Fruit fly (Drosophila melanogaster) whole organism, embryonic: ENCODE results near the gene CG13465.

Experiments used
- CG15601 ChIP-seq: fragments of 200-800 bp; sonication (Bioruptor generic); optimal IDR thresholded peaks from 3 replicates; lab custom pipeline; 2019; ENCODE audit warnings: missing biosample characterization, mild to moderate bottlenecking, missing genetic modification characterization, moderate library complexity
- CG16779 ChIP-seq: fragments of 200-800 bp; sonication (Bioruptor generic); IDR thresholded peaks from 2 replicates; pipeline ENCODE4 v1.3.6; 2022; ENCODE audit warnings: missing biosample characterization, missing genetic modification characterization
- CG4328 ChIP-seq: fragments of 200-800 bp; sonication (Bioruptor generic); optimal IDR thresholded peaks from 3 replicates; lab custom pipeline; 2017; ENCODE audit warnings: missing biosample characterization, missing genetic modification reagents, missing genetic modification characterization
- CG4360 ChIP-seq: fragments of 200-800 bp; sonication (Bioruptor generic); IDR thresholded peaks from 2 replicates; pipeline ENCODE4 v1.3.6; 2022; ENCODE audit warnings: missing biosample characterization, missing genetic modification characterization
- Gug ChIP-seq: fragments of 200-800 bp; sonication (Bioruptor generic); IDR thresholded peaks from 4 replicates; pipeline ENCODE4 v1.3.6; 2022; ENCODE audit warnings: missing biosample characterization, missing genetic modification characterization
- TFAM ChIP-seq: fragments of 200-800 bp; sonication (Bioruptor generic); optimal IDR thresholded peaks from 2 replicates; lab custom pipeline; 2017; ENCODE audit warnings: missing biosample characterization, missing genetic modification characterization, inconsistent platforms
- ems ChIP-seq: fragments of 200-800 bp; sonication (Bioruptor generic); optimal IDR thresholded peaks from 3 replicates; lab custom pipeline; 2016; ENCODE audit warnings: missing biosample characterization, missing genetic modification characterization
- h ChIP-seq: fragments of >200 bp; optimal IDR thresholded peaks from 2 replicates; lab custom pipeline; 2017
- hkb ChIP-seq, 2 experiments: fragments of 200-800 bp in 1 of 2; fragments of >200 bp in 1 of 2; sonication (Bioruptor generic) in 1 of 2; IDR thresholded peaks in 1 of 2; optimal IDR thresholded peaks in 1 of 2; 2 replicates each; pipeline versions ENCODE4 v1.3.6 to Lab custom; 2017 to 2022; ENCODE audit warnings: missing biosample characterization in 1 of 2, missing genetic modification characterization in 1 of 2
- kah ChIP-seq: fragments of 200-800 bp; sonication (Bioruptor generic); optimal IDR thresholded peaks from 2 replicates; lab custom pipeline; 2018; ENCODE audit warnings: missing biosample characterization, mild to moderate bottlenecking, missing genetic modification characterization
- row ChIP-seq: fragments of 200-800 bp; sonication (Bioruptor generic); IDR thresholded peaks from 3 replicates; pipeline ENCODE4 v1.3.6; 2022; ENCODE audit warnings: missing biosample characterization, missing genetic modification characterization
- shn ChIP-seq: fragments of 200-800 bp; sonication (Bioruptor generic); optimal IDR thresholded peaks from 3 replicates; lab custom pipeline; 2016; ENCODE audit warnings: missing biosample characterization, missing genetic modification characterization
- tll ChIP-seq, 2 experiments: fragments of 200-800 bp in 1 of 2; fragments of >200 bp in 1 of 2; sonication (Bioruptor generic) in 1 of 2; optimal IDR thresholded peaks; 2 replicates each; lab custom pipeline; 2017 to 2019; ENCODE audit warnings: missing biosample characterization in 2 of 2, missing genetic modification characterization in 2 of 2, mild to moderate bottlenecking in 1 of 2, moderate library complexity in 1 of 2

DNA sequence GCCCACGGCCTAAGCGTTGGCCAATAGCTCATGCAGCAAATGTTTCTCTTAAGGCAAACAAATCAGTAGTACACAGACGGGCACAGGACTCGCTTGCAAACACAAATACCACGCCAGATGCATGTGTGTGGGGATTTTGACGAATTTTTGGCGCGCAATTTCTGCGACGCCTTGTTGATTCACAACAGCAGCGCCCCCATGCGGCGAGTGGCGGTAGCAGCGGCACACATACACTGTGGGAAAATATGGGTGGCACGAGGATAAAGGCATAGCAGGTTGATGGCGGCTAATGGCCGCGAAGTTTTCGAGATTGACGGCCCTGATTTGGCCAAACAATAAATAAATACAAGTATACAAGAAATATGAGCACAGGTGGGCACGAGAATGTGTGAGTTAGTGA is 18.5 kb downstream of the CG13465 start:
- no peak for TF ChIP-seq CG16779
- no peak for TF ChIP-seq CG15601 (tag; lab: Kevin White, UChicago)
- TF ChIP-seq shn (GFP tag; lab: Kevin White, UChicago): no peak
- no peak for TF ChIP-seq h
- TF ChIP-seq TFAM (GFP tag; lab: Kevin White, UChicago): no peak
- no peak for TF ChIP-seq hkb (optimal IDR thresholded peaks at IDR 0.05; lab: Kevin White, UChicago)
- TF ChIP-seq hkb (GFP tag; IDR thresholded peaks at IDR 0.05; lab: Robert Waterston, UW): no peak
- TF ChIP-seq kah (GFP tag; lab: Kevin White, UChicago): no peak
- TF ChIP-seq tll (GFP tag; optimal IDR thresholded peaks at IDR 0.05; lab: Kevin White, UChicago): no peak
- no peak for TF ChIP-seq Gug (GFP tag; lab: Robert Waterston, UW)
- no peak for TF ChIP-seq row (GFP tag; lab: Robert Waterston, UW)
- TF ChIP-seq CG4328 (GFP tag; lab: Kevin White, UChicago): no peak
- no peak for TF ChIP-seq CG4360 (GFP tag; lab: Robert Waterston, UW)
- no peak for TF ChIP-seq ems
